Fruit fly (Drosophila melanogaster): ENCODE measurements around the gene CG15186.

- no peak for TF ChIP-seq Myc (optimal IDR thresholded peaks at IDR 0.05)
- no peak for TF ChIP-seq psq (optimal IDR thresholded peaks at IDR 0.05)
- no peak for TF ChIP-seq insv (optimal IDR thresholded peaks at IDR 0.05)
- no peak for TF ChIP-seq ttk (optimal IDR thresholded peaks at IDR 0.05)
Measured at dm6 chr3R:6430206-6430605, 47.9 kb upstream of the CG15186 start.

Data from Kc167 (cell line).